Worm (Caenorhabditis elegans): Measurements from ENCODE around the gene sucg-1.

The sucg-1 gene

ce11 chrIV:7734619-7735018, 5.9 kb downstream of the sucg-1 start, which contains the start of gene clx-1:
TSS of gene clx-1 (plus strand) at chrIV:7734648.
- no peak for TF ChIP-seq unc-62 (GFP tag; optimal IDR thresholded peaks at IDR 0.05)

- no peak for TF ChIP-seq unc-62 (GFP tag; optimal IDR thresholded peaks at IDR 0.05)
These were observed 7.9 kb downstream of the sucg-1 start for ce11 chrIV:7736616-7737015.

ce11 chrIV:7743539-7743938, 14.8 kb downstream of the sucg-1 start, which contains the start of gene npr-35:
TSS of gene npr-35 (plus strand) at chrIV:7743839.
- TF ChIP-seq unc-62 (GFP tag; optimal IDR thresholded peaks at IDR 0.05), result no peak

ce11 chrIV:7747838-7748237, 19.1 kb downstream of the sucg-1 start, which contains the start of gene klo-1:
TSS of gene klo-1 (minus strand) at chrIV:7748225.
- no peak for TF ChIP-seq unc-62 (GFP tag; optimal IDR thresholded peaks at IDR 0.05)

ce11 chrIV:7753108-7753507, 24.4 kb downstream of the sucg-1 start, which contains the start of gene col-14:
TSS of gene col-14 (plus strand) at chrIV:7753408.
- no peak for TF ChIP-seq unc-62 (GFP tag; optimal IDR thresholded peaks at IDR 0.05)

- no peak for TF ChIP-seq unc-62 (GFP tag; optimal IDR thresholded peaks at IDR 0.05)
These were observed 25.4 kb downstream of the sucg-1 start for ce11 chrIV:7754114-7754513.

- TF ChIP-seq unc-62 (GFP tag; optimal IDR thresholded peaks at IDR 0.05), result no peak
These were observed 28.5 kb downstream of the sucg-1 start, which contains the start of gene C46A5.4 for ce11 chrIV:7757245-7757644. TSS of gene C46A5.4 (minus strand) at chrIV:7757345.

- TF ChIP-seq unc-62 (GFP tag; optimal IDR thresholded peaks at IDR 0.05), result no peak
These were observed 30.8 kb downstream of the sucg-1 start, which contains the start of gene dsb-3 for ce11 chrIV:7759527-7759926. TSS of gene dsb-3 (minus strand) at chrIV:7759627.

- TF ChIP-seq unc-62 (GFP tag; optimal IDR thresholded peaks at IDR 0.05), result no peak
These were observed 31.4 kb downstream of the sucg-1 start, which contains the start of gene del-7 for ce11 chrIV:7760117-7760516. TSS of gene del-7 (plus strand) at chrIV:7760417.

ce11 chrIV:7763748-7764147, 35.0 kb downstream of the sucg-1 start, which contains the start of the genes C46A5.6 and C46A5.1:
TSS of gene C46A5.6 (minus strand) at chrIV:7763848.
TSS of gene C46A5.1 (plus strand) at chrIV:7763931.
- no peak for TF ChIP-seq unc-62 (GFP tag; optimal IDR thresholded peaks at IDR 0.05)

ce11 chrIV:7764319-7764718, 35.6 kb downstream of the sucg-1 start:
- TF ChIP-seq unc-62 (GFP tag; optimal IDR thresholded peaks at IDR 0.05), result no peak

ce11 chrIV:7770162-7770561, 41.4 kb downstream of the sucg-1 start, which contains the start of gene rdl-1:
TSS of gene rdl-1 (minus strand) at chrIV:7770262.
- TF ChIP-seq unc-62 (GFP tag; optimal IDR thresholded peaks at IDR 0.05), result no peak

- TF ChIP-seq unc-62 (GFP tag; optimal IDR thresholded peaks at IDR 0.05), result no peak
These were observed 45.5 kb downstream of the sucg-1 start, which contains the start of the genes hcf-1 and swd-2.2 for ce11 chrIV:7774206-7774605. TSS of gene hcf-1 (minus strand) at chrIV:7774275. TSS of gene swd-2.2 (plus strand) at chrIV:7774411.

- no peak for TF ChIP-seq unc-62 (GFP tag; optimal IDR thresholded peaks at IDR 0.05)
These were observed 47.0 kb downstream of the sucg-1 start, which contains the start of gene swd-2.1 for ce11 chrIV:7775725-7776124. TSS of gene swd-2.1 (plus strand) at chrIV:7776025.

ce11 chrIV:7778865-7779264, 50.2 kb downstream of the sucg-1 start, which contains the start of gene rpap-3:
TSS of gene rpap-3 (minus strand) at chrIV:7778965.
- TF ChIP-seq unc-62 (GFP tag; optimal IDR thresholded peaks at IDR 0.05), result no peak
